Fruit fly (Drosophila melanogaster) whole organism, embryonic: ENCODE measurements around the gene CG16972.

Experiments used
- CG10959 ChIP-seq: fragments of 200-800 bp; sonication (Bioruptor generic); IDR thresholded peaks from 2 replicates; pipeline ENCODE4 v1.3.6; 2022; ENCODE audit warnings: missing biosample characterization, missing genetic modification characterization
- CG10979 ChIP-seq: fragments of 200-800 bp; sonication (Bioruptor generic); optimal IDR thresholded peaks from 2 replicates; lab custom pipeline; 2018; ENCODE audit warnings: missing biosample characterization, mild to moderate bottlenecking, missing genetic modification characterization, moderate library complexity
- CG11093 ChIP-seq: fragments of 200-800 bp; sonication (Bioruptor generic); IDR thresholded peaks from 3 replicates; pipeline ENCODE4 v1.3.6; 2022; ENCODE audit warnings: missing biosample characterization, missing genetic modification characterization
- CG12659 ChIP-seq: fragments of 200-800 bp; sonication (Bioruptor generic); optimal IDR thresholded peaks from 3 replicates; lab custom pipeline; 2017; ENCODE audit warnings: mild to moderate bottlenecking, missing biosample characterization, missing genetic modification reagents, missing genetic modification characterization
- CG13296 ChIP-seq: fragments of 200-800 bp; sonication (Bioruptor generic); optimal IDR thresholded peaks from 3 replicates; lab custom pipeline; 2018; ENCODE audit warnings: missing biosample characterization, mild to moderate bottlenecking, missing genetic modification characterization
- CG15011 ChIP-seq: fragments of 200-800 bp; sonication (Bioruptor generic); optimal IDR thresholded peaks from 3 replicates; lab custom pipeline; 2018; ENCODE audit warnings: missing biosample characterization, mild to moderate bottlenecking, missing genetic modification characterization
- CG17359 ChIP-seq: fragments of 200-800 bp; sonication (Bioruptor generic); optimal IDR thresholded peaks from 3 replicates; lab custom pipeline; 2018; ENCODE audit warnings: missing biosample characterization, mild to moderate bottlenecking, missing genetic modification characterization, moderate library complexity
- CG17612 ChIP-seq: fragments of 200-800 bp; sonication (Bioruptor generic); IDR thresholded peaks from 2 replicates; pipeline ENCODE4 v1.3.6; 2022; ENCODE audit warnings: missing biosample characterization, missing genetic modification characterization
- CG17802 ChIP-seq: fragments of 200-800 bp; sonication (Bioruptor generic); optimal IDR thresholded peaks from 2 replicates; lab custom pipeline; 2018; ENCODE audit warnings: missing biosample characterization, mild to moderate bottlenecking, missing genetic modification characterization, moderate library complexity
- CG2202 ChIP-seq: fragments of 200-800 bp; sonication (Bioruptor generic); optimal IDR thresholded peaks from 2 replicates; lab custom pipeline; 2018; ENCODE audit warnings: missing biosample characterization, mild to moderate bottlenecking, missing genetic modification characterization
- CG2875 ChIP-seq: fragments of 200-800 bp; sonication (Bioruptor generic); optimal IDR thresholded peaks from 2 replicates; lab custom pipeline; 2017; ENCODE audit warnings: missing biosample characterization, mild to moderate bottlenecking, missing genetic modification characterization, missing genetic modification reagents
- CG30020 ChIP-seq: fragments of 200-800 bp; optimal IDR thresholded peaks from 2 replicates; lab custom pipeline; 2019; ENCODE audit warnings: missing biosample characterization, mild to moderate bottlenecking, missing genetic modification characterization, moderate library complexity
- CG6654 ChIP-seq: fragments of 200-800 bp; sonication (Bioruptor generic); optimal IDR thresholded peaks from 2 replicates; lab custom pipeline; 2017; ENCODE audit warnings: missing biosample characterization, mild to moderate bottlenecking, missing genetic modification characterization
- CG7786 ChIP-seq: fragments of 200-800 bp; sonication (Bioruptor generic); optimal IDR thresholded peaks from 2 replicates; lab custom pipeline; 2016; ENCODE audit warnings: missing biosample characterization, missing genetic modification characterization
- CG8924 ChIP-seq: fragments of 200-800 bp; optimal IDR thresholded peaks from 3 replicates; lab custom pipeline; 2019; ENCODE audit warnings: missing biosample characterization, mild to moderate bottlenecking, missing genetic modification characterization, moderate library complexity
- CG8944 ChIP-seq: fragments of 200-800 bp; sonication (Bioruptor generic); optimal IDR thresholded peaks from 3 replicates; lab custom pipeline; 2016; ENCODE audit warnings: missing biosample characterization, missing genetic modification characterization
- CG9437 ChIP-seq: fragments of 200-800 bp; sonication (Bioruptor generic); optimal IDR thresholded peaks from 2 replicates; lab custom pipeline; 2018; ENCODE audit warnings: missing biosample characterization, mild to moderate bottlenecking, missing genetic modification characterization
- CG9797 ChIP-seq: fragments of 200-800 bp; sonication (Bioruptor generic); optimal IDR thresholded peaks from 3 replicates; lab custom pipeline; 2018; ENCODE audit warnings: missing biosample characterization, mild to moderate bottlenecking, missing genetic modification characterization
- E2f2 ChIP-seq: fragments of 200-800 bp; sonication (Bioruptor generic); IDR thresholded peaks from 2 replicates; pipeline ENCODE4 v1.3.6; 2022; ENCODE audit warnings: missing biosample characterization, missing genetic modification characterization
- Ets65A ChIP-seq: fragments of 200-800 bp; sonication (Bioruptor generic); peaks from one replicate; lab custom pipeline; 2016; ENCODE audit warnings: missing biosample characterization, missing genetic modification characterization
- Fer3 ChIP-seq: fragments of 200-800 bp; sonication (Bioruptor generic); optimal IDR thresholded peaks from 2 replicates; lab custom pipeline; 2018; ENCODE audit warnings: missing biosample characterization, mild to moderate bottlenecking, missing genetic modification characterization, moderate library complexity
- GATAe ChIP-seq: fragments of 200-800 bp; sonication (Bioruptor generic); conservative IDR thresholded peaks from 2 replicates; pipeline ENCODE4 v1.3.6; 2022; ENCODE audit warnings: missing biosample characterization, missing genetic modification characterization
- Hr3 ChIP-seq: fragments of 200-800 bp; sonication (Bioruptor generic); optimal IDR thresholded peaks from 3 replicates; lab custom pipeline; 2016; ENCODE audit warnings: missing biosample characterization, missing genetic modification characterization
- Max ChIP-seq: fragments of 200-800 bp; sonication (Bioruptor generic); optimal IDR thresholded peaks from 2 replicates; lab custom pipeline; 2016; ENCODE audit warnings: missing biosample characterization, mild to moderate bottlenecking, missing genetic modification characterization
- Oli ChIP-seq: fragments of 200-800 bp; sonication (Bioruptor generic); optimal IDR thresholded peaks from 2 replicates; lab custom pipeline; 2018; ENCODE audit warnings: missing biosample characterization, mild to moderate bottlenecking, missing genetic modification characterization, moderate library complexity
- Ptx1 ChIP-seq: fragments of 200-800 bp; sonication (Bioruptor generic); IDR thresholded peaks from 2 replicates; pipeline ENCODE4 v1.3.6; 2022; ENCODE audit warnings: missing biosample characterization, missing genetic modification characterization
- Rfx ChIP-seq: fragments of 200-800 bp; sonication (Bioruptor generic); IDR thresholded peaks from 2 replicates; pipeline ENCODE4 v1.3.6; 2022; ENCODE audit warnings: missing biosample characterization, missing genetic modification characterization
- Sox102F ChIP-seq: fragments of 200-800 bp; sonication (Bioruptor generic); optimal IDR thresholded peaks from 2 replicates; lab custom pipeline; 2018; ENCODE audit warnings: missing biosample characterization, mild to moderate bottlenecking, missing genetic modification characterization, moderate library complexity
- abd-A ChIP-seq: fragments of 200-800 bp; sonication (Bioruptor generic); optimal IDR thresholded peaks from 3 replicates; lab custom pipeline; 2019; ENCODE audit warnings: missing biosample characterization, mild to moderate bottlenecking, missing genetic modification characterization, moderate library complexity
- al ChIP-seq: fragments of 200-800 bp; sonication (Bioruptor generic); IDR thresholded peaks from 2 replicates; pipeline ENCODE4 v1.3.6; 2022; ENCODE audit warnings: missing biosample characterization, missing genetic modification characterization
- ci ChIP-seq: fragments of 200-800 bp; sonication (Bioruptor generic); IDR thresholded peaks from 3 replicates; pipeline ENCODE4 v1.3.6; 2022; ENCODE audit warnings: missing biosample characterization, missing genetic modification characterization
- fd3F ChIP-seq: fragments of 200-800 bp; sonication (Bioruptor generic); optimal IDR thresholded peaks from 2 replicates; lab custom pipeline; 2018; ENCODE audit warnings: missing biosample characterization, mild to moderate bottlenecking, missing genetic modification characterization, moderate library complexity
- kay ChIP-seq: fragments of 200-800 bp; sonication (Bioruptor generic); optimal IDR thresholded peaks from 2 replicates; lab custom pipeline; 2016; ENCODE audit warnings: missing biosample characterization, missing genetic modification characterization
- pb ChIP-seq: fragments of 200-800 bp; sonication (Bioruptor generic); optimal IDR thresholded peaks from 3 replicates; lab custom pipeline; 2016; ENCODE audit warnings: missing biosample characterization, missing genetic modification characterization
- peb ChIP-seq: fragments of 200-800 bp; sonication (Bioruptor generic); IDR thresholded peaks from 2 replicates; pipeline ENCODE4 v1.3.6; 2022; ENCODE audit warnings: missing biosample characterization, missing genetic modification characterization
- ranshi ChIP-seq: fragments of 200-800 bp; sonication (Bioruptor generic); IDR thresholded peaks from 2 replicates; pipeline ENCODE4 v1.3.6; 2022; ENCODE audit warnings: missing biosample characterization, missing genetic modification characterization
- schlank ChIP-seq: fragments of 200-800 bp; sonication (Bioruptor generic); optimal IDR thresholded peaks from 2 replicates; lab custom pipeline; 2018; ENCODE audit warnings: missing biosample characterization, mild to moderate bottlenecking, missing genetic modification characterization
- slbo ChIP-seq: fragments of 200-800 bp; sonication (Bioruptor generic); IDR thresholded peaks from 2 replicates; pipeline ENCODE4 v1.3.6; 2022; ENCODE audit warnings: missing biosample characterization, missing genetic modification characterization
- sug ChIP-seq: fragments of 200-800 bp; optimal IDR thresholded peaks from 2 replicates; lab custom pipeline; 2019; ENCODE audit warnings: missing biosample characterization, mild to moderate bottlenecking, missing genetic modification characterization, moderate library complexity
- wek ChIP-seq: fragments of 200-800 bp; sonication (Bioruptor generic); optimal IDR thresholded peaks from 3 replicates; lab custom pipeline; 2018; ENCODE audit warnings: missing biosample characterization, mild to moderate bottlenecking, missing genetic modification characterization, moderate library complexity
- z ChIP-seq: fragments of 200-800 bp; sonication (Bioruptor generic); IDR thresholded peaks from 3 replicates; pipeline ENCODE4 v1.3.6; 2022; ENCODE audit warnings: missing biosample characterization, missing genetic modification characterization

CG16972 gene

DNA sequence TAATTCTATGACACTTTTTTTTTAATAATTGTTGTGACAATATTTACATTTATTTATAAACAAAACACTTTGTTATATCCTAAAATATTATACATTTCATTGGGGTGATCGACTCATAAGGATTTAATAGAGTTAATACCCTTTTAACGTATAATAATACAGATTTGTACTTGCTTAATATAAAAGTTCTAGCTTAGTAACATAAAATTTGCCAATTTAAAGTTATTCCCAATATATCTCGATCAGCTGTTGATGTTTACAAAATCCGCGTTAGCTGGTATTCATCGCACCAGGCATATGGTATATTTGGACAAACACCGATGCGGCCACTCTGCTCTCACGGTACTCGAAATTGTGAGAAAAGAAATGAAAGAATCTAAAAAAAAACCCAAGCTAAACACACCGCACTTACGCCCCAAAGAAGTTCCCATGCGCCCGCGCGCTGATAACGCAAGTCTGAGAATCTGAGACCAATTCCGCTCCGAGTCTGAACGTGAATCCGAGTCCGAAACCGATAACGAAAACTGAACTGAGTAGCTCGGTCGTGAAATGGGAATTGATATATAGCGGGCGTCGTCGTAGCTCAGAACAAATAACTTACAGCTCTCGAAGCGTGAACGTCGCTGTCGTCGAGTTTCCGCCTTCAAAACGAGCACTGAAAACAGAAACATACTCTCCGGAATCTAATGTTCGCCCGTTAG is 492 bp upstream of the CG16972 start, which contains the start of gene Pect (continued):
- peak; percentile 73 for TF ChIP-seq slbo (GFP tag; lab: Robert Waterston, UW)
- TF ChIP-seq E2f2 (GFP tag; lab: Robert Waterston, UW): 0 out of 2 replicates have a peak, but pooled peaks have one; percentile 6
- no peak for TF ChIP-seq CG10979
- peak; percentile 11 for TF ChIP-seq CG12659 (GFP tag; lab: Kevin White, UChicago)
- no peak for TF ChIP-seq CG7786 (GFP tag; lab: Kevin White, UChicago)
- no peak for TF ChIP-seq CG10959 (GFP tag; lab: Robert Waterston, UW)
- TF ChIP-seq Ets65A (GFP tag; lab: Kevin White, UChicago): no peak
- TF ChIP-seq kay: no peak
- TF ChIP-seq peb (GFP tag; lab: Robert Waterston, UW): no peak
- no peak for TF ChIP-seq CG13296 (GFP tag; lab: Kevin White, UChicago)
- TF ChIP-seq Max: no peak
- peak; percentile 71 for TF ChIP-seq CG8924 (tag; lab: Kevin White, UChicago)
- TF ChIP-seq CG2202: no peak
- no peak for TF ChIP-seq CG9437
- TF ChIP-seq wek (GFP tag; lab: Kevin White, UChicago): peak; percentile 5
- 0 out of 2 replicates have a peak, but pooled peaks have one; percentile 27 for TF ChIP-seq al (GFP tag; lab: Robert Waterston, UW)
- TF ChIP-seq pb (GFP tag; lab: Kevin White, UChicago): no peak
- no peak for TF ChIP-seq CG2875
- peak; percentile 29 for TF ChIP-seq sug (tag; lab: Kevin White, UChicago)
- no peak for TF ChIP-seq CG17612 (GFP tag; lab: Robert Waterston, UW)
- TF ChIP-seq CG17802 (tag; lab: Kevin White, UChicago): no peak
- TF ChIP-seq Oli (tag; lab: Kevin White, UChicago): no peak
- TF ChIP-seq Sox102F (GFP tag; lab: Kevin White, UChicago): no peak
- TF ChIP-seq ranshi (GFP tag; lab: Robert Waterston, UW): peak; percentile 42; the same call in 1 of the 2 replicates
- peak; percentile 37 for TF ChIP-seq Hr3
- peak; percentile 77 for TF ChIP-seq z
- TF ChIP-seq abd-A (tag; lab: Kevin White, UChicago): no peak
- TF ChIP-seq CG9797 (GFP tag; lab: Kevin White, UChicago): peak; percentile 80
- TF ChIP-seq Rfx (GFP tag; lab: Robert Waterston, UW): peak; percentile 27; the same call in 1 of the 2 replicates
- TF ChIP-seq Ptx1: peak; percentile 60
- TF ChIP-seq CG8944: no peak
- peak; percentile 56; the same call in 1 of the 2 replicates for TF ChIP-seq GATAe
- no peak for TF ChIP-seq Fer3
- peak; percentile 16 for TF ChIP-seq schlank (tag; lab: Kevin White, UChicago)
- TF ChIP-seq CG17359 (tag; lab: Kevin White, UChicago): no peak
- no peak for TF ChIP-seq CG11093 (GFP tag; lab: Robert Waterston, UW)
- TF ChIP-seq fd3F (GFP tag; lab: Kevin White, UChicago): no peak
- TF ChIP-seq CG30020: peak; percentile 16
- no peak for TF ChIP-seq CG6654 (GFP tag; lab: Kevin White, UChicago)
- TF ChIP-seq CG15011 (GFP tag; lab: Kevin White, UChicago): no peak
- peak; percentile 9; the same call in 1 of the 3 replicates for TF ChIP-seq ci (GFP tag; lab: Robert Waterston, UW)
